Fruit fly (Drosophila melanogaster) whole organism, wandering third instar larva: ENCODE measurements around the gene CG15387.
A peak's percentile ranks its signal among the peaks of the same experiment; 100 is the strongest.

Experiments used
- Abd-B ChIP-seq: fragments of >200 bp; optimal IDR thresholded peaks from 2 replicates; lab custom pipeline; 2017; ENCODE audit warnings: missing biosample characterization, missing genetic modification characterization
- CG32264 ChIP-seq: fragments of 200-800 bp; sonication (Bioruptor generic); optimal IDR thresholded peaks from 2 replicates; lab custom pipeline; 2016; ENCODE audit warnings: missing biosample characterization, missing genetic modification characterization
- CG9705 ChIP-seq: fragments of 200-800 bp; sonication (Bioruptor generic); optimal IDR thresholded peaks from 2 replicates; lab custom pipeline; 2018; ENCODE audit warnings: missing biosample characterization, mild to moderate bottlenecking, missing genetic modification characterization
- CrebA ChIP-seq: fragments of 200-800 bp; sonication (Bioruptor generic); optimal IDR thresholded peaks from 2 replicates; lab custom pipeline; 2016; ENCODE audit warnings: missing biosample characterization, mild to moderate bottlenecking, missing genetic modification characterization, borderline replicate concordance
- Dfd ChIP-seq: fragments of >200 bp; optimal IDR thresholded peaks from 2 replicates; lab custom pipeline; 2017; ENCODE audit warnings: missing biosample characterization, missing genetic modification characterization
- Dif ChIP-seq: fragments of 200-275, 200-300 bp; sonication (Bioruptor generic); optimal IDR thresholded peaks from 2 replicates; lab custom pipeline; 2018; ENCODE audit warnings: missing biosample characterization, missing genetic modification characterization; ENCODE audit not compliant: partially characterized antibody
- GATAd ChIP-seq: sonication (Bioruptor generic); optimal IDR thresholded peaks from 2 replicates; lab custom pipeline; 2016; ENCODE audit warnings: missing biosample characterization, missing genetic modification characterization
- HLH106 ChIP-seq: fragments of 200-800 bp; optimal IDR thresholded peaks from 3 replicates; lab custom pipeline; 2019; ENCODE audit warnings: missing biosample characterization, mild to moderate bottlenecking, missing genetic modification characterization, moderate library complexity
- Hnf4 ChIP-seq: fragments of 200-800 bp; sonication (Bioruptor generic); optimal IDR thresholded peaks from 2 replicates; lab custom pipeline; 2016; ENCODE audit warnings: missing biosample characterization, mild to moderate bottlenecking, missing genetic modification characterization
- Hr78 ChIP-seq: fragments of >200 bp; optimal IDR thresholded peaks from 2 replicates; lab custom pipeline; 2017; ENCODE audit warnings: missing biosample characterization, missing genetic modification characterization
- Hr83 ChIP-seq: fragments of 200-300 bp; sonication (Bioruptor generic); optimal IDR thresholded peaks from 2 replicates; lab custom pipeline; 2016; ENCODE audit warnings: missing biosample characterization, mild to moderate bottlenecking, missing genetic modification characterization, moderate library complexity; ENCODE audit not compliant: poor library complexity, severe bottlenecking
- Jra ChIP-seq: sonication (Bioruptor generic); optimal IDR thresholded peaks from 2 replicates; lab custom pipeline; 2016; ENCODE audit warnings: missing biosample characterization, missing genetic modification characterization
- Mio ChIP-seq: sonication (Bioruptor generic); optimal IDR thresholded peaks from 2 replicates; lab custom pipeline; 2016; ENCODE audit warnings: missing biosample characterization, missing genetic modification characterization
- Myc ChIP-seq: fragments of >200 bp; optimal IDR thresholded peaks from 2 replicates; lab custom pipeline; 2017
- N ChIP-seq: fragments of >200 bp; optimal IDR thresholded peaks from 2 replicates; lab custom pipeline; 2018; ENCODE audit warnings: missing biosample characterization, missing external identifiers, missing genetic modification characterization
- OdsH ChIP-seq: fragments of 200-800 bp; sonication (Bioruptor generic); optimal IDR thresholded peaks from 2 replicates; lab custom pipeline; 2016; ENCODE audit warnings: missing biosample characterization, mild to moderate bottlenecking, missing genetic modification characterization
- Rel ChIP-seq, 2 experiments: fragments of 200-800 bp; sonication (Bioruptor generic) in 1 of 2; optimal IDR thresholded peaks; 2 replicates in 1 of 2; 3 replicates in 1 of 2; lab custom pipeline; 2016 to 2019; ENCODE audit warnings: mild to moderate bottlenecking in 2 of 2, missing biosample characterization in 2 of 2, missing genetic modification characterization in 2 of 2, moderate library complexity in 1 of 2
- Sp1 ChIP-seq: fragments of 200-800 bp; sonication (Bioruptor generic); optimal IDR thresholded peaks from 3 replicates; lab custom pipeline; 2019; ENCODE audit warnings: missing biosample characterization, mild to moderate bottlenecking, missing genetic modification characterization, moderate library complexity
- Vsx2 ChIP-seq: fragments of 200-300, 225-300 bp; sonication (Bioruptor generic); optimal IDR thresholded peaks from 2 replicates; lab custom pipeline; 2018; ENCODE audit warnings: missing biosample characterization, missing genetic modification characterization; ENCODE audit not compliant: partially characterized antibody
- br ChIP-seq: fragments of 200-800 bp; sonication (Bioruptor generic); optimal IDR thresholded peaks from 2 replicates; lab custom pipeline; 2016; ENCODE audit warnings: missing biosample characterization, missing genetic modification characterization
- brk ChIP-seq: fragments of 200-800 bp; sonication (Bioruptor generic); optimal IDR thresholded peaks from 2 replicates; lab custom pipeline; 2016; ENCODE audit warnings: missing biosample characterization, mild to moderate bottlenecking, missing genetic modification characterization
- dl ChIP-seq, 2 experiments: fragments of 175-275, 200-275 bp in 1 of 2; fragments of 200-275 bp in 1 of 2; sonication (Bioruptor generic); optimal IDR thresholded peaks; lab custom pipeline; 2018; ENCODE audit warnings: mild to moderate bottlenecking in 2 of 2, missing biosample characterization in 2 of 2, missing genetic modification characterization in 2 of 2, moderate library complexity in 2 of 2; ENCODE audit not compliant: partially characterized antibody in 2 of 2, insufficient read depth in 1 of 2
- dmrt93B ChIP-seq: fragments of 200-800 bp; sonication (Bioruptor generic); optimal IDR thresholded peaks from 2 replicates; lab custom pipeline; 2018; ENCODE audit warnings: missing biosample characterization, mild to moderate bottlenecking, missing genetic modification characterization
- dsf ChIP-seq: sonication (Bioruptor generic); optimal IDR thresholded peaks from 2 replicates; lab custom pipeline; 2016; ENCODE audit warnings: missing biosample characterization, missing genetic modification characterization, borderline replicate concordance
- ey ChIP-seq: fragments of 200-800 bp; sonication (Bioruptor generic); optimal IDR thresholded peaks from 2 replicates; lab custom pipeline; 2016; ENCODE audit warnings: missing biosample characterization, missing genetic modification characterization
- foxo ChIP-seq, 2 experiments: fragments of 200-800 bp; sonication (Bioruptor generic); optimal IDR thresholded peaks; 2 replicates in 1 of 2; 3 replicates in 1 of 2; lab custom pipeline; 2016 to 2017; ENCODE audit warnings: missing biosample characterization in 2 of 2, missing genetic modification characterization in 2 of 2
- fru ChIP-seq: fragments of 200-800 bp; sonication (Bioruptor generic); optimal IDR thresholded peaks from 3 replicates; lab custom pipeline; 2016; ENCODE audit warnings: missing biosample characterization, mild to moderate bottlenecking, missing genetic modification characterization
- h ChIP-seq: fragments of 200-800 bp; sonication (Bioruptor generic); optimal IDR thresholded peaks from 3 replicates; lab custom pipeline; 2016; ENCODE audit warnings: missing biosample characterization, mild to moderate bottlenecking, missing genetic modification characterization
- jim ChIP-seq: fragments of 175-275, 200-325 bp; sonication (Bioruptor generic); optimal IDR thresholded peaks from 2 replicates; lab custom pipeline; 2016; ENCODE audit warnings: missing biosample characterization, mild to moderate bottlenecking, missing genetic modification characterization
- lola ChIP-seq: fragments of >200 bp; optimal IDR thresholded peaks from 2 replicates; lab custom pipeline; 2017; ENCODE audit warnings: missing biosample characterization, missing genetic modification characterization
- pan ChIP-seq: fragments of >200 bp; optimal IDR thresholded peaks from 2 replicates; lab custom pipeline; 2017
- psq ChIP-seq: fragments of 200-800 bp; sonication (Bioruptor generic); optimal IDR thresholded peaks from 3 replicates; lab custom pipeline; 2017; ENCODE audit warnings: missing biosample characterization, mild to moderate bottlenecking, missing genetic modification characterization, moderate library complexity
- rgr ChIP-seq: fragments of 200-800 bp; sonication (Bioruptor generic); optimal IDR thresholded peaks from 3 replicates; lab custom pipeline; 2016; ENCODE audit warnings: missing biosample characterization, mild to moderate bottlenecking, missing genetic modification characterization
- sage ChIP-seq: fragments of 200-800 bp; sonication (Bioruptor generic); optimal IDR thresholded peaks from 2 replicates; lab custom pipeline; 2016; ENCODE audit warnings: missing biosample characterization, mild to moderate bottlenecking, missing genetic modification characterization
- sv ChIP-seq: fragments of 200-800 bp; sonication (Bioruptor generic); optimal IDR thresholded peaks from 3 replicates; lab custom pipeline; 2016; ENCODE audit warnings: missing biosample characterization, missing genetic modification characterization
- tai ChIP-seq: sonication (Bioruptor generic); optimal IDR thresholded peaks from 2 replicates; lab custom pipeline; 2016; ENCODE audit warnings: missing biosample characterization, missing genetic modification characterization
- usp ChIP-seq: fragments of >200 bp; optimal IDR thresholded peaks from 2 replicates; lab custom pipeline; 2017; ENCODE audit warnings: missing biosample characterization, missing genetic modification characterization
- woc ChIP-seq: sonication (Bioruptor generic); optimal IDR thresholded peaks from 2 replicates; lab custom pipeline; 2016; ENCODE audit warnings: missing biosample characterization, mild to moderate bottlenecking, missing genetic modification characterization

CG15387 gene

dm6 chr2L:2198119-2198494, 28.0 kb downstream of the CG15387 start:
- TF ChIP-seq dl (GFP tag; optimal IDR thresholded peaks at IDR 0.05; lab: Kevin White, UChicago; ENCODE audit: insufficient read depth in 1 of 2, partially characterized antibody in 2 of 2) (peak in 1 of 2 experiments; percentile 23), jim (GFP tag; lab: Kevin White, UChicago) (no peak), foxo (GFP tag; optimal IDR thresholded peaks at IDR 0.05; lab: Kevin White, UChicago) (no peak), Rel (GFP tag; optimal IDR thresholded peaks at IDR 0.05; lab: Kevin White, UChicago) (no peak), Rel (tag; optimal IDR thresholded peaks at IDR 0.05; lab: Kevin White, UChicago) (no peak), Dif (peak; percentile 27), Vsx2 (no peak)

DNA sequence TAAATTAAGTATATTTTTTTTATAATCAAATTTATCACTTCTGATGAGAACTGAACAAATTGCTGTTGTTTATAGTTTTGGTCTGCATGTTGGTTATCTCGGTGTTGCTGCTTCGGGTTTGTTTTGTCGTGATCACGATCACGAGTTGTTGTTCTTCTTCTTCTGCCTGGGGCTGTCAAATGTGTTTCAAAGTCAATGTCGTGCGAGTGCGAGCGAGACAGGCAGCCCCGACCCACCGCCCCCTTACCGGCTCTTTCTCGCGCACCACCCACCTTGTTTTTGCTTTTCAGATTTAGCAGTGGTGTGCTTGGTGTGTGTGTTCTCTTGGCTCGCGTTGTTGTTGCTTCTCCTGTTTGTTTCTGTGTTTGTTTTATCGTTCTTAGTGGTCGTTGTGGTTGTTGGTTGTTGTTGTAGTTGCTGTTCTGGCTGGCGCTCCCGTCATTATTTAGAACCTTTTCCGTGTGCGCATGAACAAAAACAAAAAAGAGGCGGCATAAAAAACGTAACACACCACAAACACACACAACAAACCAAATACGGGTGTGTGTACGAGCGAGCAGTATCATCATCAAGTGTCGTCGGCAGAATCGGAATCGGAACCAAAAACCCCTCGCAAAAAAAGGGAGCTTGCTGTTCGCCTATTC, 28.5 kb downstream of the CG15387 start, which contains the start of gene COX7AL2:
Gene COX7AL2 (minus strand): TSS at position 438 of the 644 bp plus-strand sequence.
- TF ChIP-seq Hnf4 (GFP tag; lab: Kevin White, UChicago) = no peak
- peak; percentile 44 for TF ChIP-seq OdsH (GFP tag; lab: Kevin White, UChicago)
- peak; percentile 5 for TF ChIP-seq Sp1 (GFP tag; lab: Kevin White, UChicago)
- TF ChIP-seq rgr = peak; percentile 52
- peak in 1 of 2 experiments; percentile 49 for TF ChIP-seq dl (GFP tag; optimal IDR thresholded peaks at IDR 0.05; lab: Kevin White, UChicago; ENCODE audit: insufficient read depth in 1 of 2, partially characterized antibody in 2 of 2)
- TF ChIP-seq Dif = no peak
- TF ChIP-seq Dfd (GFP tag; lab: Kevin White, UChicago) = no peak
- TF ChIP-seq Rel (GFP tag; optimal IDR thresholded peaks at IDR 0.05; lab: Kevin White, UChicago) = no peak
- peak; percentile 65 for TF ChIP-seq Rel (tag; optimal IDR thresholded peaks at IDR 0.05; lab: Kevin White, UChicago)
- peak; percentile 7 for TF ChIP-seq HLH106 (tag; lab: Kevin White, UChicago)
- TF ChIP-seq dmrt93B (GFP tag; lab: Kevin White, UChicago) = peak; percentile 8
- TF ChIP-seq foxo (GFP tag; optimal IDR thresholded peaks at IDR 0.05; lab: Kevin White, UChicago) = peak in 1 of 2 experiments; percentile 46
- peak; percentile 49 for TF ChIP-seq Hr83 (GFP tag; lab: Kevin White, UChicago)
- TF ChIP-seq psq = peak; percentile 63

dm6 chr2L:2196590-2197474, 29.3 kb downstream of the CG15387 start:
- TF ChIP-seq Jra (peak; percentile 69), GATAd (GFP tag; lab: Kevin White, UChicago) (no peak), N (GFP tag; lab: Kevin White, UChicago) (peak; percentile 43), Vsx2 (peak; percentile 97), foxo (GFP tag; optimal IDR thresholded peaks at IDR 0.05; lab: Kevin White, UChicago) (peak; percentile 42 to 75), h (GFP tag; lab: Kevin White, UChicago) (peak; percentile 78), HLH106 (tag; lab: Kevin White, UChicago) (peak; percentile 76), Rel (GFP tag; optimal IDR thresholded peaks at IDR 0.05; lab: Kevin White, UChicago) (no peak), Rel (tag; optimal IDR thresholded peaks at IDR 0.05; lab: Kevin White, UChicago) (peak; percentile 90), lola (no peak), br (GFP tag; lab: Kevin White, UChicago) (peak; percentile 41), usp (GFP tag; lab: Kevin White, UChicago) (no peak), rgr (peak; percentile 64), CG32264 (GFP tag; lab: Kevin White, UChicago) (no peak), psq (peak; percentile 71), OdsH (GFP tag; lab: Kevin White, UChicago) (peak; percentile 69), Hr83 (GFP tag; lab: Kevin White, UChicago) (peak; percentile 93), dsf (peak; percentile 13), ey (GFP tag; lab: Kevin White, UChicago) (peak; percentile 67), pan (no peak), Abd-B (no peak), jim (GFP tag; lab: Kevin White, UChicago) (peak; percentile 57), woc (GFP tag; lab: Kevin White, UChicago) (peak; percentile 83), fru (GFP tag; lab: Kevin White, UChicago) (peak; percentile 59), Sp1 (GFP tag; lab: Kevin White, UChicago) (peak; percentile 68), dl (GFP tag; optimal IDR thresholded peaks at IDR 0.05; lab: Kevin White, UChicago; ENCODE audit: insufficient read depth in 1 of 2, partially characterized antibody in 2 of 2) (peak; percentile 87 to 92), Dif (peak; percentile 97), CG9705 (GFP tag; lab: Kevin White, UChicago) (peak; percentile 27), Myc (peak; percentile 89), sage (GFP tag; lab: Kevin White, UChicago) (no peak), tai (peak; percentile 96), sv (GFP tag; lab: Kevin White, UChicago) (peak; percentile 75), Dfd (GFP tag; lab: Kevin White, UChicago) (no peak), CrebA (GFP tag; lab: Kevin White, UChicago) (peak; percentile 96), dmrt93B (GFP tag; lab: Kevin White, UChicago) (peak; percentile 55), Hnf4 (GFP tag; lab: Kevin White, UChicago) (peak; percentile 44), Mio (GFP tag; lab: Kevin White, UChicago) (no peak), Hr78 (GFP tag; lab: Kevin White, UChicago) (no peak), brk (GFP tag; lab: Kevin White, UChicago) (peak; percentile 50)
